Worm (Caenorhabditis elegans): ENCODE measurements around the gene F09F9.5.
A peak's percentile ranks its signal among the peaks of the same experiment; 100 is the strongest.

Gene F09F9.5

ce11 chrX:4131354-4131753 lies 13.6 kb downstream of the F09F9.5 start:
- TF ChIP-seq nhr-76 (tag; optimal IDR thresholded peaks at IDR 0.05) (no peak), fkh-2 (tag; optimal IDR thresholded peaks at IDR 0.05) (no peak), nfya-1 (tag; optimal IDR thresholded peaks at IDR 0.05; ENCODE audit: insufficient read depth) (peak; percentile 6)

DNA sequence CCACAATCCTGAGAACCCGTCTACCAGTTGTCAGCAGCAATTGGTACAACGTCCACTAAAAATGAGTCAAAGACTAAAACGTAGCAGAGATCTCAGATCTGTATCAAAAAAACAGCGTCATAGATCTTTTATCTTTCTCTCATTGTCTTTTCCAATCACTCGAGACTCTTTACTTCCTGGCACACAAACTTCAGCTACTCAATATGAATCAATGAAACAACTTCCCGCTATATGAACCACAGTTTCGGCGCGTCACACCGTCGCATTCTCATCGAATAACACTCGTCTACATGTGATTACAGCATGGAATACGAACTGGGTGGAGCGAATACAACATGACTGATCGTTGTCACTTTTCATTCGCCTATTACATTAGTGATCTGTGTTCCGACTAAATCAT lies 14.5 kb downstream of the F09F9.5 start:
- no peak for TF ChIP-seq fos-1 (tag; optimal IDR thresholded peaks at IDR 0.05)
- TF ChIP-seq egl-27 (tag; optimal IDR thresholded peaks at IDR 0.05) = peak; percentile 1
- peak; percentile 22 to 37 (median 29) for TF ChIP-seq elt-3 (tag; optimal IDR thresholded peaks at IDR 0.05)
- TF ChIP-seq fkh-10 (GFP tag; optimal IDR thresholded peaks at IDR 0.05) = no peak
- TF ChIP-seq nhr-43 (tag; optimal IDR thresholded peaks at IDR 0.05; ENCODE audit: poor library complexity, severe bottlenecking) = peak; percentile 95
- TF ChIP-seq nhr-25 (tag; optimal IDR thresholded peaks at IDR 0.05) = peak; percentile 88
- TF ChIP-seq elt-1 (tag; optimal IDR thresholded peaks at IDR 0.05) = peak; percentile 48
- no peak for TF ChIP-seq pha-4 (tag; optimal IDR thresholded peaks at IDR 0.05)
- TF ChIP-seq ztf-4 (tag; optimal IDR thresholded peaks at IDR 0.05) = peak; percentile 79
- peak; percentile 69 for TF ChIP-seq jun-1 (tag; optimal IDR thresholded peaks at IDR 0.05)
- no peak for TF ChIP-seq lsy-12 (tag; optimal IDR thresholded peaks at IDR 0.05)
- peak; percentile 76 for TF ChIP-seq ceh-28 (tag; optimal IDR thresholded peaks at IDR 0.05)
- TF ChIP-seq egl-5 (tag; optimal IDR thresholded peaks at IDR 0.05) = peak; percentile 28
- TF ChIP-seq tbx-2 (tag; optimal IDR thresholded peaks at IDR 0.05) = peak; percentile 56
- peak; percentile 43 for TF ChIP-seq pqm-1 (tag; optimal IDR thresholded peaks at IDR 0.05)
- no peak for TF ChIP-seq unc-62 (GFP tag; optimal IDR thresholded peaks at IDR 0.05)
- TF ChIP-seq nhr-23 (tag; optimal IDR thresholded peaks at IDR 0.05) = peak; percentile 94
- no peak for TF ChIP-seq mml-1 (tag; optimal IDR thresholded peaks at IDR 0.05)
- TF ChIP-seq nfya-1 (tag; optimal IDR thresholded peaks at IDR 0.05; ENCODE audit: insufficient read depth) = peak; percentile 44

ce11 chrX:4133378-4133777 lies 15.7 kb downstream of the F09F9.5 start:
- peak; percentile 18 for TF ChIP-seq elt-2 (tag; optimal IDR thresholded peaks at IDR 0.05)
- no peak for TF ChIP-seq elt-1 (tag; optimal IDR thresholded peaks at IDR 0.05)
- TF ChIP-seq ama-1 (optimal IDR thresholded peaks at IDR 0.05) = peak; percentile 58
- TF ChIP-seq lin-15B (tag; optimal IDR thresholded peaks at IDR 0.05) = no peak
- peak; percentile 15 for TF ChIP-seq pqm-1 (tag; optimal IDR thresholded peaks at IDR 0.05)
- peak; percentile 9 for TF ChIP-seq nfya-1 (tag; optimal IDR thresholded peaks at IDR 0.05; ENCODE audit: insufficient read depth)

DNA sequence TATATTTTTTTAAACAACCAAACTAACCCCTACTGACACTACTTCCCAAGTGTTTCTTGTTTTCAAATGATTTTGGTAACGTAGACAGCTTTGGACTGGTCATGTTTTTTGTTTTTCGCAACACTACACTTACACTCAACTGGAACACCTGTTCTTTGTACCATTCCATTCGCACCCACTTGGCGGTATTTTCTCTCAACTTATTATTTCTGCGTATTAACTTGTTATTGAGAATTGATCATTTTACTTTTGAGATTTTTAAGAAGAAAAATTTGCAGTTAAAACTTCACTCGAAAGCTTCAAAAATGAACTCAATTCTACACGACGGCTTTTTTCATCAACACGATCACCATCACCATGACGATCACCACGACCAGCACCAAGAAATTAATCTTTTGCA lies 17.1 kb downstream of the F09F9.5 start, which contains the start of gene ZK470.2:
Gene ZK470.2, plus strand, starts transcription at position 301 of the 400 bp plus-strand sequence.
- TF ChIP-seq ceh-82 (tag; optimal IDR thresholded peaks at IDR 0.05) = no peak
- TF ChIP-seq nhr-23 (tag; optimal IDR thresholded peaks at IDR 0.05) = no peak
- TF ChIP-seq nhr-12 (tag; optimal IDR thresholded peaks at IDR 0.05) = no peak
- no peak for TF ChIP-seq ztf-4 (tag; optimal IDR thresholded peaks at IDR 0.05)
- no peak for TF ChIP-seq aly-2 (tag; optimal IDR thresholded peaks at IDR 0.05)
- no peak for TF ChIP-seq fkh-2 (tag; optimal IDR thresholded peaks at IDR 0.05)
- TF ChIP-seq nfya-1 (tag; optimal IDR thresholded peaks at IDR 0.05; ENCODE audit: insufficient read depth) = no peak
- TF ChIP-seq ceh-28 (tag; optimal IDR thresholded peaks at IDR 0.05) = no peak
- no peak for TF ChIP-seq nhr-237 (tag; optimal IDR thresholded peaks at IDR 0.05)
- TF ChIP-seq nhr-76 (tag; optimal IDR thresholded peaks at IDR 0.05) = no peak
- no peak for TF ChIP-seq skn-1 (tag; optimal IDR thresholded peaks at IDR 0.05)

DNA sequence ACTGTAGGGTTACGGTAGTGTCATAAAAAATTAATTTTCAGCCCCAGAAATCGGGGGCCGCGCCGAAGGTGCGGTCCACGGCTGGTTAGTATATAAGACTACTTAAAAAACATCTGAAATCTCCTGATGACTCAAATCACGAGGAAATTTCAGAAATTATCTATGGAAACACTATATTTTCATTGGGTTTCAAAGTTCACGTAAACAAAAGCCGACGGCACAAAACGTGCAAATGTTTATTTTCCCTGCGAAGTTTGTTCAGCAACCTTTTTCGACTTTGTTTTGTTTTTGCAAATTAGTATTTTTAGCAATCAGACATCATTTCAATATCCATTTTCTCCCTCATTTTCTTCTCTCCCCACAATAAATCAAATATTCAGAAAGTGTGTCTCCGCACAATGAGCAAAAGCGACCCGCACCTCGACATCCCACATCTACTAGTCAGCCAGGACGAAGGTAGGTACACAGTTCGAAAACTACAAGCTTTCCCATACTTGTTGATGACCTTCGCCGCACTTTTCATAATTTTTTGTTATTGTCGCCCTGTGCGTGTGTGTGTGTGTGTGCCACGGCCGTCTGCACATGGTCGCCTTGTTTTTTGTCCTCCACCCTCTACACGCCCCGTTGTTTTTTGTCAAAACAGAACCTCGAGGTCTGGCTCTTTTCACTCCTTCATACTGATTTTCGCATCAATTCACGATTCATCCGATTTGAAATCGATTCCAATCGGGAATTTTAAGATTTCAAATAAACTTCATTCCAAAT lies 19.0 kb downstream of the F09F9.5 start:
- TF ChIP-seq R02D3.7 (tag; optimal IDR thresholded peaks at IDR 0.05) = no peak
- no peak for TF ChIP-seq mdl-1 (tag; optimal IDR thresholded peaks at IDR 0.05)
- no peak for TF ChIP-seq lsy-12 (tag; optimal IDR thresholded peaks at IDR 0.05)
- TF ChIP-seq egl-27 (tag; optimal IDR thresholded peaks at IDR 0.05) = no peak
- TF ChIP-seq nhr-67 (tag; optimal IDR thresholded peaks at IDR 0.05) = no peak
- no peak for TF ChIP-seq elt-3 (tag; optimal IDR thresholded peaks at IDR 0.05)
- no peak for TF ChIP-seq nhr-23 (tag; optimal IDR thresholded peaks at IDR 0.05)
- no peak for TF ChIP-seq ceh-9 (tag; optimal IDR thresholded peaks at IDR 0.05)
- no peak for TF ChIP-seq jun-1 (tag; optimal IDR thresholded peaks at IDR 0.05)
- TF ChIP-seq elt-1 (tag; optimal IDR thresholded peaks at IDR 0.05) = no peak
- no peak for TF ChIP-seq skn-1 (tag; optimal IDR thresholded peaks at IDR 0.05)
- TF ChIP-seq nhr-77 (tag; optimal IDR thresholded peaks at IDR 0.05) = no peak
- TF ChIP-seq nhr-25 (tag; optimal IDR thresholded peaks at IDR 0.05) = no peak
- TF ChIP-seq ceh-28 (tag; optimal IDR thresholded peaks at IDR 0.05) = no peak
- TF ChIP-seq sea-2 (GFP tag; optimal IDR thresholded peaks at IDR 0.05) = no peak
- TF ChIP-seq ztf-4 (tag; optimal IDR thresholded peaks at IDR 0.05) = no peak
- TF ChIP-seq eor-1 (tag; optimal IDR thresholded peaks at IDR 0.05) = no peak
- no peak for TF ChIP-seq daf-12 (tag; optimal IDR thresholded peaks at IDR 0.05)
